Fruit fly (Drosophila melanogaster) whole organism, prepupa: Measurements from ENCODE around the gene CG14322.

ENCODE experiments used
- CG10631 ChIP-seq: fragments of 200-800 bp; sonication (Bioruptor generic); optimal IDR thresholded peaks from 2 replicates; lab custom pipeline; 2016; ENCODE audit warnings: missing biosample characterization, missing genetic modification characterization
- CG31627 ChIP-seq: fragments of 200-800 bp; sonication (Bioruptor generic); optimal IDR thresholded peaks from 3 replicates; lab custom pipeline; 2016; ENCODE audit warnings: missing biosample characterization, missing genetic modification characterization
- CG32006 ChIP-seq: fragments of 200-800 bp; sonication (Bioruptor generic); optimal IDR thresholded peaks from 3 replicates; lab custom pipeline; 2017; ENCODE audit warnings: missing biosample characterization, mild to moderate bottlenecking, missing genetic modification characterization
- CG6792 ChIP-seq: fragments of 200-800 bp; sonication (Bioruptor generic); optimal IDR thresholded peaks from 3 replicates; lab custom pipeline; 2016; ENCODE audit warnings: missing biosample characterization, missing genetic modification characterization
- CG6854 ChIP-seq: fragments of 200-800 bp; sonication (Bioruptor generic); optimal IDR thresholded peaks from 2 replicates; lab custom pipeline; 2017; ENCODE audit warnings: missing biosample characterization, mild to moderate bottlenecking, missing genetic modification characterization
- Eip75B ChIP-seq: fragments of 200-800 bp; sonication (Bioruptor generic); optimal IDR thresholded peaks from 3 replicates; lab custom pipeline; 2016; ENCODE audit warnings: missing biosample characterization, missing genetic modification characterization
- Ets21C ChIP-seq: fragments of 200-800 bp; sonication (Bioruptor generic); optimal IDR thresholded peaks from 3 replicates; lab custom pipeline; 2016; ENCODE audit warnings: missing biosample characterization, missing genetic modification characterization
- Hr4 ChIP-seq: fragments of 200-800 bp; sonication (Bioruptor generic); optimal IDR thresholded peaks from 3 replicates; lab custom pipeline; 2016; ENCODE audit warnings: missing biosample characterization, missing genetic modification characterization
- cyc ChIP-seq: fragments of 200-800 bp; sonication (Bioruptor generic); optimal IDR thresholded peaks from 3 replicates; lab custom pipeline; 2016; ENCODE audit warnings: missing biosample characterization, missing genetic modification characterization
- dsx ChIP-seq: fragments of 200-800 bp; optimal IDR thresholded peaks from 3 replicates; lab custom pipeline; 2019; ENCODE audit warnings: missing biosample characterization, mild to moderate bottlenecking, missing genetic modification characterization, moderate library complexity; ENCODE audit not compliant: poor library complexity, severe bottlenecking
- fd59A ChIP-seq: fragments of 200-800 bp; sonication (Bioruptor generic); optimal IDR thresholded peaks from 2 replicates; lab custom pipeline; 2017; ENCODE audit warnings: missing biosample characterization, mild to moderate bottlenecking, missing genetic modification characterization, missing genetic modification reagents
- fd85E ChIP-seq: fragments of 200-800 bp; sonication (Bioruptor generic); optimal IDR thresholded peaks from 3 replicates; lab custom pipeline; 2016; ENCODE audit warnings: missing biosample characterization, missing genetic modification characterization

DNA sequence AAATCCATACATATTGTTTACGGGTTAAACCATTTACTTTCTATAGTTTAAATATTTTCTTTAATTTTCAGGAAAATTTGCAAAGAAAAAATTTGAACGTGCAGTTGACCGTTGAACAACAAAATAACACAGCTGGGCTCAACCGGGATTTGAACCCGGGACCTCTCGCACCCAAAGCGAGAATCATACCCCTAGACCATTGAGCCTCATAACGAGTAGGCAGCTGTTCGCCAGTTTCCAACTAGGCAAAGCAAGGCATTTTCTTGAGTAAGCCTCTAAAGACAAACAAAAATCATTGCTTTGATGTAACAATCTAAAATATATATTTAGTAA, 29.5 kb upstream of the CG14322 start:
- TF ChIP-seq CG10631 (GFP tag; lab: Kevin White, UChicago) (no peak), Hr4 (GFP tag; lab: Kevin White, UChicago) (no peak), CG6854 (GFP tag; lab: Kevin White, UChicago) (no peak), Eip75B (GFP tag; lab: Kevin White, UChicago) (no peak), Ets21C (no peak), CG31627 (GFP tag; lab: Kevin White, UChicago) (no peak), CG32006 (GFP tag; lab: Kevin White, UChicago) (no peak), dsx (GFP tag; lab: Kevin White, UChicago) (peak; percentile 10), CG6792 (GFP tag; lab: Kevin White, UChicago) (no peak), fd59A (no peak), cyc (GFP tag; lab: Kevin White, UChicago) (no peak), fd85E (GFP tag; lab: Kevin White, UChicago) (no peak)
